Fruit fly (Drosophila melanogaster): Measurements from ENCODE around the gene qm.

qm gene

dm6 chr3L:7344001-7344400, 4.1 kb upstream of the qm start:
- TF ChIP-seq cic (GFP tag; optimal IDR thresholded peaks at IDR 0.05), result peak; percentile 29
- TF ChIP-seq CG33017 (tag; optimal IDR thresholded peaks at IDR 0.05), result no peak
- TF ChIP-seq tj (GFP tag; optimal IDR thresholded peaks at IDR 0.05), result no peak
- TF ChIP-seq CG1620 (GFP tag; optimal IDR thresholded peaks at IDR 0.05), result no peak
- no peak for TF ChIP-seq Hr96 (GFP tag; optimal IDR thresholded peaks at IDR 0.05)
- peak; percentile 9 for TF ChIP-seq Mnt (GFP tag; optimal IDR thresholded peaks at IDR 0.05)
- TF ChIP-seq bab1 (GFP tag; optimal IDR thresholded peaks at IDR 0.05), result no peak
- TF ChIP-seq CG7101 (tag; optimal IDR thresholded peaks at IDR 0.05), result no peak
- no peak for TF ChIP-seq CG5204 (GFP tag; optimal IDR thresholded peaks at IDR 0.05)
- TF ChIP-seq kay (GFP tag; ENCODE audit: borderline replicate concordance), result no peak
- TF ChIP-seq Crg-1 (GFP tag; optimal IDR thresholded peaks at IDR 0.05), result no peak
- no peak for TF ChIP-seq cnc (optimal IDR thresholded peaks at IDR 0.05)
- TF ChIP-seq CG11617 (GFP tag; optimal IDR thresholded peaks at IDR 0.05), result no peak
- no peak for TF ChIP-seq CG7045 (GFP tag; optimal IDR thresholded peaks at IDR 0.05)

dm6 chr3L:7344965-7345427, 3.1 kb upstream of the qm start, which contains the start of gene Cln7:
TSS of gene Cln7 (minus strand) at chr3L:7345183.
- TF ChIP-seq CG11617 (GFP tag; optimal IDR thresholded peaks at IDR 0.05) (peak; percentile 86), CG5204 (GFP tag; optimal IDR thresholded peaks at IDR 0.05) (no peak), CG12768 (GFP tag; optimal IDR thresholded peaks at IDR 0.05) (peak; percentile 95), pad (GFP tag; optimal IDR thresholded peaks at IDR 0.05) (peak; percentile 48), Hr96 (GFP tag; optimal IDR thresholded peaks at IDR 0.05) (no peak), Crg-1 (GFP tag; optimal IDR thresholded peaks at IDR 0.05) (peak; percentile 36), tj (GFP tag; optimal IDR thresholded peaks at IDR 0.05) (peak; percentile 74), CG7045 (GFP tag; optimal IDR thresholded peaks at IDR 0.05) (peak; percentile 60), toe (GFP tag; optimal IDR thresholded peaks at IDR 0.05) (no peak), CG7101 (tag; optimal IDR thresholded peaks at IDR 0.05) (peak; percentile 58), ovo (GFP tag; optimal IDR thresholded peaks at IDR 0.05) (peak; percentile 76), Mnt (GFP tag; optimal IDR thresholded peaks at IDR 0.05) (peak; percentile 84), cnc (optimal IDR thresholded peaks at IDR 0.05) (no peak), CG1620 (GFP tag; optimal IDR thresholded peaks at IDR 0.05) (peak; percentile 52), bab1 (GFP tag; optimal IDR thresholded peaks at IDR 0.05) (peak; percentile 96), Clk (GFP tag; optimal IDR thresholded peaks at IDR 0.05) (peak; percentile 80), cic (GFP tag; optimal IDR thresholded peaks at IDR 0.05) (peak; percentile 97), CG14711 (tag; optimal IDR thresholded peaks at IDR 0.05) (peak; percentile 46), kay (GFP tag; ENCODE audit: borderline replicate concordance) (no peak), CG33017 (tag; optimal IDR thresholded peaks at IDR 0.05) (peak; percentile 80)

DNA sequence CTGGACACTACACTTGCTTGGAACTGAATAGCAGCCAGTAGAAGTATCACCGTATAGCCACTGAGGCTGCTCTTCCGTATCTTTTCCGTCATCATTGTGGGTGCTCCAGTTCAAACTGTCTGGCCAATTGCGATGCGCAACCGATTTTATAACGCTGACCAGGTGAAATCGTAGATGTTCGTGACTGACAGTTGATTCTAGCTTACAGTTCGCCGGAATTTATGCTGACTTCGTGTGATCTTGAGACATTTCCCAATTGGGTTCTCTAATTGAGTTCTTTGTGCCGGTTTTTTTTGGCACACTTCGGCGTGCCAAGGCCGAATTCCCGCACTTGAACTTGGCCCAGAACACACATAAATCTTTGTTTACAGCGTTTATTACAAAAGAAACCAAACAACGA, 1.2 kb upstream of the qm start, which contains the start of gene CG14834:
TSS of gene CG14834 (minus strand) at position 173 of the 400 bp plus-strand sequence.
- no peak for TF ChIP-seq CG7045 (GFP tag; optimal IDR thresholded peaks at IDR 0.05)
- no peak for TF ChIP-seq CG11617 (GFP tag; optimal IDR thresholded peaks at IDR 0.05)
- TF ChIP-seq cnc (optimal IDR thresholded peaks at IDR 0.05), result no peak
- TF ChIP-seq Crg-1 (GFP tag; optimal IDR thresholded peaks at IDR 0.05), result no peak
- TF ChIP-seq tj (GFP tag; optimal IDR thresholded peaks at IDR 0.05), result peak; percentile 93
- TF ChIP-seq CG33017 (tag; optimal IDR thresholded peaks at IDR 0.05), result no peak
- TF ChIP-seq CG1620 (GFP tag; optimal IDR thresholded peaks at IDR 0.05), result no peak
- TF ChIP-seq ovo (GFP tag; optimal IDR thresholded peaks at IDR 0.05), result no peak
- no peak for TF ChIP-seq CG14711 (tag; optimal IDR thresholded peaks at IDR 0.05)

DNA sequence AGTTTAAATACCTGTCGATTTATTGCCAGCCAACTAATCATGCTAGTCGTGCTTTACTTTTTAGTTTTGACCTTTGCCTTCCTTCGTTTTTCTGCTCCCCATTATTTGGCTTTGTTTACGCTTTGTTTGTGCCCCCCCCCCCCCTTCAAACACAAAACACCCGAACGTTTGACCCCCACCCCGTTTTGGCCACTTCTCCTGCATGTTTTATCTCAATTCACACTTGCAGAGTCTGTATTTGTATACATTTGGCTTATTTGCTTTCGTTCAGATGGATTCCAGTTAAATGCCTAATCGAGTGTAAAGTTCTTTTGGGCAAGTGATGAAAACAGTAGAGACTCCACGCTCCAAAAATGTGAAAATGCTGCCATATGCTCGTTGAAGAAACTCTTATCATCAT, 1.2 kb downstream of the qm start:
- TF ChIP-seq CG33017 (tag; optimal IDR thresholded peaks at IDR 0.05), result no peak

- TF ChIP-seq ovo (GFP tag; optimal IDR thresholded peaks at IDR 0.05), result no peak
- TF ChIP-seq CG33017 (tag; optimal IDR thresholded peaks at IDR 0.05), result no peak
- peak; percentile 43 for TF ChIP-seq bab1 (GFP tag; optimal IDR thresholded peaks at IDR 0.05)
- TF ChIP-seq CG5204 (GFP tag; optimal IDR thresholded peaks at IDR 0.05), result no peak
- TF ChIP-seq Mnt (GFP tag; optimal IDR thresholded peaks at IDR 0.05), result peak; percentile 40
- TF ChIP-seq kay (GFP tag; ENCODE audit: borderline replicate concordance), result no peak
- no peak for TF ChIP-seq CG7045 (GFP tag; optimal IDR thresholded peaks at IDR 0.05)
- no peak for TF ChIP-seq Clk (GFP tag; optimal IDR thresholded peaks at IDR 0.05)
- TF ChIP-seq Crg-1 (GFP tag; optimal IDR thresholded peaks at IDR 0.05), result no peak
- TF ChIP-seq cic (GFP tag; optimal IDR thresholded peaks at IDR 0.05), result peak; percentile 22
- TF ChIP-seq CG1620 (GFP tag; optimal IDR thresholded peaks at IDR 0.05), result no peak
- TF ChIP-seq CG12768 (GFP tag; optimal IDR thresholded peaks at IDR 0.05), result no peak
- no peak for TF ChIP-seq toe (GFP tag; optimal IDR thresholded peaks at IDR 0.05)
- TF ChIP-seq CG7101 (tag; optimal IDR thresholded peaks at IDR 0.05), result peak; percentile 29
- TF ChIP-seq cnc (optimal IDR thresholded peaks at IDR 0.05), result no peak
- TF ChIP-seq CG14711 (tag; optimal IDR thresholded peaks at IDR 0.05), result peak; percentile 22
- TF ChIP-seq pad (GFP tag; optimal IDR thresholded peaks at IDR 0.05), result peak; percentile 53
- no peak for TF ChIP-seq Hr96 (GFP tag; optimal IDR thresholded peaks at IDR 0.05)
- peak; percentile 31 for TF ChIP-seq CG11617 (GFP tag; optimal IDR thresholded peaks at IDR 0.05)
- TF ChIP-seq tj (GFP tag; optimal IDR thresholded peaks at IDR 0.05), result peak; percentile 49
These were observed 8.4 kb downstream of the qm start, which contains the start of gene CTCF for dm6 chr3L:7356386-7357117. TSS of gene CTCF (minus strand) at chr3L:7356713.

DNA sequence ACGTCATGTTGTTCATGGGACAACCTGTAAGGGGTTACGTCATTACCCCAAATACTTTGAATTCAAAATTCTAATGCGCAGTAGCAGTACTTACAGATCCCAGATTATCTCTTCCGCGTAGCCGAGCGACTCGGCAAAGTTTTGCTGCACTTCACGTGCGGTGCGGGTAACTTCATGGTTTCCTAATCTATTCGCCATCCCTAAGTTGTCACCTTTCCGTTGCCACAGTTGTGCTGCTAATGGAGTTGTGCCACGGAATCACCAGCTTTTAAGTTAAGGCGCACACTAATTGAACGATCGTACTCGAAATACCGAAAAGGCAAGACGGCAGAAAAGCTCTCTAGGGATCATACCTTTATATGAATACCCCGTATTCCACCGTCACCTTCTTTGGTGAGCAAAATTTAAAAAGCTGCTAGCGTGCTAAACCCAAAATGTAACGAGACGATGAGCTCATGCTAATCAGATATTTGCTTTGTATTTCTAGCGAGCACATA, 11.8 kb downstream of the qm start, which contains the start of gene pst:
TSS of gene pst (minus strand) at position 437 of the 497 bp plus-strand sequence.
- TF ChIP-seq CG12768 (GFP tag; optimal IDR thresholded peaks at IDR 0.05) (no peak), cnc (optimal IDR thresholded peaks at IDR 0.05) (no peak), Mnt (GFP tag; optimal IDR thresholded peaks at IDR 0.05) (peak; percentile 56), tj (GFP tag; optimal IDR thresholded peaks at IDR 0.05) (no peak), CG1620 (GFP tag; optimal IDR thresholded peaks at IDR 0.05) (peak; percentile 46), Crg-1 (GFP tag; optimal IDR thresholded peaks at IDR 0.05) (no peak), CG7045 (GFP tag; optimal IDR thresholded peaks at IDR 0.05) (no peak), CG7101 (tag; optimal IDR thresholded peaks at IDR 0.05) (peak; percentile 43), cic (GFP tag; optimal IDR thresholded peaks at IDR 0.05) (no peak), Clk (GFP tag; optimal IDR thresholded peaks at IDR 0.05) (no peak), pad (GFP tag; optimal IDR thresholded peaks at IDR 0.05) (no peak), CG14711 (tag; optimal IDR thresholded peaks at IDR 0.05) (no peak), Hr96 (GFP tag; optimal IDR thresholded peaks at IDR 0.05) (peak; percentile 53), ovo (GFP tag; optimal IDR thresholded peaks at IDR 0.05) (no peak), bab1 (GFP tag; optimal IDR thresholded peaks at IDR 0.05) (peak; percentile 10), toe (GFP tag; optimal IDR thresholded peaks at IDR 0.05) (no peak), CG33017 (tag; optimal IDR thresholded peaks at IDR 0.05) (peak; percentile 12), kay (GFP tag; ENCODE audit: borderline replicate concordance) (no peak), CG5204 (GFP tag; optimal IDR thresholded peaks at IDR 0.05) (no peak), CG11617 (GFP tag; optimal IDR thresholded peaks at IDR 0.05) (peak; percentile 39)

Data from whole organism, adult.